Fruit fly (Drosophila melanogaster) whole organism, embryonic: ENCODE measurements around the gene Rpp14b.
A peak's percentile ranks its signal among the peaks of the same experiment; 100 is the strongest.

Source experiments
- Antp ChIP-seq: fragments of 200-800 bp; sonication (Bioruptor generic); optimal IDR thresholded peaks from 3 replicates; lab custom pipeline; 2016; ENCODE audit warnings: missing biosample characterization, missing genetic modification characterization
- CG10654 ChIP-seq: fragments of 200-800 bp; sonication (Bioruptor generic); optimal IDR thresholded peaks from 2 replicates; lab custom pipeline; 2016; ENCODE audit warnings: missing biosample characterization, missing genetic modification characterization
- CG12769 ChIP-seq: fragments of 200-800 bp; sonication (Bioruptor generic); optimal IDR thresholded peaks from 2 replicates; lab custom pipeline; 2019; ENCODE audit warnings: missing biosample characterization, mild to moderate bottlenecking, missing genetic modification characterization, moderate library complexity
- CG14965 ChIP-seq: fragments of 200-800 bp; sonication (Bioruptor generic); optimal IDR thresholded peaks from 2 replicates; lab custom pipeline; 2016; ENCODE audit warnings: missing biosample characterization, missing genetic modification characterization, borderline replicate concordance
- CG15514 ChIP-seq: fragments of 200-800 bp; sonication (Bioruptor generic); optimal IDR thresholded peaks from 3 replicates; lab custom pipeline; 2017; ENCODE audit warnings: missing biosample characterization, missing genetic modification characterization, mild to moderate bottlenecking, moderate library complexity, missing genetic modification reagents
- CG17802 ChIP-seq: fragments of 200-800 bp; sonication (Bioruptor generic); optimal IDR thresholded peaks from 2 replicates; lab custom pipeline; 2018; ENCODE audit warnings: missing biosample characterization, mild to moderate bottlenecking, missing genetic modification characterization, moderate library complexity
- CG2199 ChIP-seq: fragments of 200-800 bp; sonication (Bioruptor generic); IDR thresholded peaks from 3 replicates; pipeline ENCODE4 v1.3.6; 2022; ENCODE audit warnings: missing biosample characterization, missing genetic modification characterization
- CG3065 ChIP-seq: fragments of 200-800 bp; sonication (Bioruptor generic); optimal IDR thresholded peaks from 2 replicates; lab custom pipeline; 2016; ENCODE audit warnings: missing biosample characterization, missing genetic modification characterization
- CG31365 ChIP-seq: fragments of 200-800 bp; sonication (Bioruptor generic); optimal IDR thresholded peaks from 2 replicates; lab custom pipeline; 2018; ENCODE audit warnings: missing biosample characterization, mild to moderate bottlenecking, missing genetic modification characterization
- CG3163 ChIP-seq: fragments of 200-800 bp; sonication (Bioruptor generic); optimal IDR thresholded peaks from 3 replicates; lab custom pipeline; 2016; ENCODE audit warnings: missing biosample characterization, missing genetic modification characterization
- CG6254 ChIP-seq: fragments of 200-800 bp; sonication (Bioruptor generic); optimal IDR thresholded peaks from 3 replicates; lab custom pipeline; 2017; ENCODE audit warnings: mild to moderate bottlenecking, missing biosample characterization, missing genetic modification reagents, missing genetic modification characterization
- CG8944 ChIP-seq: fragments of 200-800 bp; sonication (Bioruptor generic); optimal IDR thresholded peaks from 3 replicates; lab custom pipeline; 2016; ENCODE audit warnings: missing biosample characterization, missing genetic modification characterization
- CkIIα-i1 ChIP-seq: fragments of 200-800 bp; sonication (Bioruptor generic); IDR thresholded peaks from 2 replicates; pipeline ENCODE4 v1.3.6; 2022; ENCODE audit warnings: missing biosample characterization, missing genetic modification characterization
- Dad ChIP-seq: fragments of 200-800 bp; sonication (Bioruptor generic); optimal IDR thresholded peaks from 3 replicates; lab custom pipeline; 2016; ENCODE audit warnings: missing biosample characterization, missing genetic modification characterization
- Deaf1 ChIP-seq: fragments of 200-800 bp; optimal IDR thresholded peaks from 3 replicates; lab custom pipeline; 2019; ENCODE audit warnings: missing biosample characterization, mild to moderate bottlenecking, missing genetic modification characterization, moderate library complexity
- Dip3 ChIP-seq: fragments of 200-800 bp; sonication (Bioruptor generic); optimal IDR thresholded peaks from 3 replicates; lab custom pipeline; 2016; ENCODE audit warnings: missing biosample characterization, missing genetic modification characterization
- Doc2 ChIP-seq: fragments of 200-800 bp; sonication (Bioruptor generic); IDR thresholded peaks from 2 replicates; pipeline ENCODE4 v1.3.6; 2022; ENCODE audit warnings: missing biosample characterization, missing genetic modification characterization
- Dp ChIP-seq: fragments of 200-800 bp; sonication (Bioruptor generic); optimal IDR thresholded peaks from 2 replicates; lab custom pipeline; 2018; ENCODE audit warnings: missing biosample characterization, mild to moderate bottlenecking, missing genetic modification characterization, moderate library complexity
- ERR ChIP-seq: fragments of 200-800 bp; sonication (Bioruptor generic); optimal IDR thresholded peaks from 2 replicates; lab custom pipeline; 2016; ENCODE audit warnings: missing biosample characterization, missing genetic modification characterization
- H2.0 ChIP-seq: fragments of 200-800 bp; sonication (Bioruptor generic); IDR thresholded peaks from 2 replicates; pipeline ENCODE4 v1.3.6; 2022; ENCODE audit warnings: missing biosample characterization, missing genetic modification characterization
- HHEX ChIP-seq: fragments of 200-800 bp; sonication (Bioruptor generic); optimal IDR thresholded peaks from 3 replicates; lab custom pipeline; 2017; ENCODE audit warnings: missing biosample characterization, mild to moderate bottlenecking, missing genetic modification characterization, missing genetic modification reagents
- HLH54F ChIP-seq: fragments of 200-800 bp; sonication (Bioruptor generic); optimal IDR thresholded peaks from 3 replicates; lab custom pipeline; 2016; ENCODE audit warnings: missing biosample characterization, missing genetic modification characterization
- HmgD ChIP-seq: fragments of 200-800 bp; sonication (Bioruptor generic); optimal IDR thresholded peaks from 3 replicates; lab custom pipeline; 2016; ENCODE audit warnings: missing biosample characterization, missing genetic modification characterization
- MTF-1 ChIP-seq: fragments of 200-800 bp; sonication (Bioruptor generic); optimal IDR thresholded peaks from 2 replicates; lab custom pipeline; 2018; ENCODE audit warnings: missing biosample characterization, mild to moderate bottlenecking, missing genetic modification characterization, borderline replicate concordance
- Mad ChIP-seq: fragments of 200-800 bp; sonication (Bioruptor generic); optimal IDR thresholded peaks from 2 replicates; lab custom pipeline; 2016; ENCODE audit warnings: missing biosample characterization, missing genetic modification characterization
- Max ChIP-seq: fragments of 200-800 bp; sonication (Bioruptor generic); optimal IDR thresholded peaks from 2 replicates; lab custom pipeline; 2016; ENCODE audit warnings: missing biosample characterization, mild to moderate bottlenecking, missing genetic modification characterization
- Mes4 ChIP-seq: fragments of 200-800 bp; sonication (Bioruptor generic); optimal IDR thresholded peaks from 2 replicates; lab custom pipeline; 2016; ENCODE audit warnings: missing biosample characterization, missing genetic modification characterization
- Mrtf ChIP-seq: fragments of 200-800 bp; sonication (Bioruptor generic); IDR thresholded peaks from 3 replicates; pipeline ENCODE4 v1.3.6; 2022; ENCODE audit warnings: missing biosample characterization, missing genetic modification characterization
- NK7.1 ChIP-seq: fragments of 200-800 bp; sonication (Bioruptor generic); optimal IDR thresholded peaks from 3 replicates; lab custom pipeline; 2016; ENCODE audit warnings: missing biosample characterization, missing genetic modification characterization
- Opbp ChIP-seq: fragments of 200-800 bp; sonication (Bioruptor generic); IDR thresholded peaks from 3 replicates; pipeline ENCODE4 v1.3.6; 2022; ENCODE audit warnings: missing biosample characterization, missing genetic modification characterization; ENCODE audit not compliant: partially characterized antibody
- Pdp1 ChIP-seq, 2 experiments: fragments of 200-800 bp; sonication (Bioruptor generic); optimal IDR thresholded peaks; 3 replicates each; lab custom pipeline; 2016; ENCODE audit warnings: missing biosample characterization in 2 of 2, missing genetic modification characterization in 2 of 2, mild to moderate bottlenecking in 1 of 2, moderate library complexity in 1 of 2
- Ssrp ChIP-seq: fragments of 200-800 bp; sonication (Bioruptor generic); optimal IDR thresholded peaks from 2 replicates; lab custom pipeline; 2018; ENCODE audit warnings: missing biosample characterization, mild to moderate bottlenecking, missing genetic modification characterization, moderate library complexity
- Tbp ChIP-seq: fragments of >200 bp; optimal IDR thresholded peaks from 2 replicates; lab custom pipeline; 2018; ENCODE audit warnings: missing biosample characterization, missing genetic modification characterization
- Xrp1 ChIP-seq: fragments of 200-800 bp; sonication (Bioruptor generic); IDR thresholded peaks from 2 replicates; pipeline ENCODE4 v1.3.6; 2022; ENCODE audit warnings: missing biosample characterization, missing genetic modification characterization
- ap ChIP-seq: fragments of 200-800 bp; sonication (Bioruptor generic); IDR thresholded peaks from 2 replicates; pipeline ENCODE4 v1.3.6; 2022; ENCODE audit warnings: missing biosample characterization, missing genetic modification characterization
- ase ChIP-seq: fragments of 200-800 bp; sonication (Bioruptor generic); IDR thresholded peaks from 3 replicates; pipeline ENCODE4 v1.3.6; 2022; ENCODE audit warnings: missing biosample characterization, missing genetic modification characterization
- az2 ChIP-seq: fragments of 200-800 bp; sonication (Bioruptor generic); optimal IDR thresholded peaks from 3 replicates; lab custom pipeline; 2016; ENCODE audit warnings: missing biosample characterization, missing genetic modification characterization
- cas ChIP-seq: fragments of 200-800 bp; sonication (Bioruptor generic); IDR thresholded peaks from 2 replicates; pipeline ENCODE4 v1.3.6; 2022; ENCODE audit warnings: missing biosample characterization, missing genetic modification characterization
- cwo ChIP-seq: fragments of 200-800 bp; sonication (Bioruptor generic); optimal IDR thresholded peaks from 3 replicates; lab custom pipeline; 2017; ENCODE audit warnings: missing biosample characterization, missing genetic modification characterization, mild to moderate bottlenecking, moderate library complexity, missing genetic modification reagents
- fu2 ChIP-seq: fragments of 200-800 bp; sonication (Bioruptor generic); optimal IDR thresholded peaks from 2 replicates; lab custom pipeline; 2016; ENCODE audit warnings: missing biosample characterization, missing genetic modification characterization
- gfzf ChIP-seq: fragments of 200-800 bp; sonication (Bioruptor generic); optimal IDR thresholded peaks from 2 replicates; lab custom pipeline; 2016; ENCODE audit warnings: missing biosample characterization, mild to moderate bottlenecking, missing genetic modification characterization, moderate library complexity
- her ChIP-seq: fragments of 200-800 bp; sonication (Bioruptor generic); optimal IDR thresholded peaks from 2 replicates; lab custom pipeline; 2016; ENCODE audit warnings: missing biosample characterization, missing genetic modification characterization
- lov ChIP-seq, 2 experiments: fragments of 200-800 bp in 1 of 2; fragments of >200 bp in 1 of 2; sonication (Bioruptor generic) in 1 of 2; IDR thresholded peaks in 1 of 2; optimal IDR thresholded peaks in 1 of 2; 2 replicates in 1 of 2; 3 replicates in 1 of 2; pipeline versions ENCODE4 v1.3.6 to Lab custom; 2017 to 2022; ENCODE audit warnings: missing biosample characterization in 1 of 2, missing genetic modification characterization in 1 of 2
- org-1 ChIP-seq: fragments of 200-800 bp; sonication (Bioruptor generic); optimal IDR thresholded peaks from 2 replicates; lab custom pipeline; 2017; ENCODE audit warnings: missing biosample characterization, missing genetic modification characterization
- pan ChIP-seq, 4 experiments: fragments of >200 bp in 3 of 4; fragments of 200-800 bp in 1 of 4; sonication (Bioruptor generic) in 1 of 4; optimal IDR thresholded peaks in 3 of 4; IDR thresholded peaks in 1 of 4; 2 replicates each; pipeline versions ENCODE4 v1.3.6 to Lab custom; 2017 to 2022; ENCODE audit warnings: missing biosample characterization in 2 of 4, missing genetic modification characterization in 2 of 4, mixed read lengths in 1 of 4
- ro ChIP-seq: fragments of 200-800 bp; sonication (Bioruptor generic); IDR thresholded peaks from 2 replicates; pipeline ENCODE4 v1.3.6; 2022; ENCODE audit warnings: missing biosample characterization, missing genetic modification characterization
- salm ChIP-seq: fragments of 200-800 bp; sonication (Bioruptor generic); optimal IDR thresholded peaks from 2 replicates; lab custom pipeline; 2018; ENCODE audit warnings: missing biosample characterization, mild to moderate bottlenecking, missing genetic modification characterization
- trem ChIP-seq: fragments of 200-800 bp; optimal IDR thresholded peaks from 3 replicates; lab custom pipeline; 2019; ENCODE audit warnings: missing biosample characterization, mild to moderate bottlenecking, missing genetic modification characterization, moderate library complexity
- unc-4 ChIP-seq: fragments of 200-800 bp; sonication (Bioruptor generic); IDR thresholded peaks from 2 replicates; pipeline ENCODE4 v1.3.6; 2022; ENCODE audit warnings: missing biosample characterization, missing genetic modification characterization; ENCODE audit not compliant: partially characterized antibody
- wdn ChIP-seq: fragments of 200-800 bp; sonication (Bioruptor generic); IDR thresholded peaks from 2 replicates; pipeline ENCODE4 v1.3.6; 2022; ENCODE audit warnings: missing biosample characterization, missing genetic modification characterization

Rpp14b gene

dm6 chr3R:30052455-30053046 lies 3.2 kb upstream of the Rpp14b start, which contains the start of gene Jasper (continued):
- TF ChIP-seq Tbp (GFP tag; lab: Kevin White, UChicago) (no peak), Max (GFP tag; lab: Kevin White, UChicago) (no peak), her (GFP tag; lab: Kevin White, UChicago) (peak; percentile 100), Xrp1 (GFP tag; lab: Robert Waterston, UW) (no peak), CG2199 (GFP tag; lab: Robert Waterston, UW) (no peak), Mrtf (GFP tag; lab: Robert Waterston, UW) (no peak), HHEX (GFP tag; lab: Kevin White, UChicago) (no peak), CG3163 (GFP tag; lab: Kevin White, UChicago) (peak; percentile 13), Dad (peak; percentile 1), ro (GFP tag; lab: Robert Waterston, UW) (no peak), cas (GFP tag; lab: Robert Waterston, UW) (no peak), trem (peak; percentile 81), CG12769 (tag; lab: Kevin White, UChicago) (no peak), CG8944 (GFP tag; lab: Kevin White, UChicago) (no peak), CG17802 (tag; lab: Kevin White, UChicago) (no peak), cwo (GFP tag; lab: Kevin White, UChicago) (no peak), Dp (GFP tag; lab: Kevin White, UChicago) (peak; percentile 100), ap (GFP tag; lab: Robert Waterston, UW) (no peak), ERR (GFP tag; lab: Kevin White, UChicago) (no peak), gfzf (GFP tag; lab: Kevin White, UChicago) (peak; percentile 99), pan (optimal IDR thresholded peaks at IDR 0.05; lab: Kevin White, UChicago) (no peak), pan (GFP tag; optimal IDR thresholded peaks at IDR 0.05 in 1 of 2, IDR thresholded peaks at IDR 0.05 in 1 of 2) (no peak), HLH54F (no peak), Deaf1 (tag; lab: Kevin White, UChicago) (no peak), Mad (GFP tag; lab: Kevin White, UChicago) (peak; percentile 39), Antp (GFP tag; lab: Kevin White, UChicago) (peak; percentile 33), az2 (GFP tag; lab: Kevin White, UChicago) (no peak), CG14965 (GFP tag; lab: Kevin White, UChicago) (no peak), Mes4 (GFP tag; lab: Kevin White, UChicago) (no peak), ase (no peak), H2.0 (no peak), CkIIα-i1 (no peak), CG10654 (peak; percentile 18), Dip3 (GFP tag; lab: Kevin White, UChicago) (no peak), MTF-1 (GFP tag; lab: Kevin White, UChicago) (no peak), CG3065 (GFP tag; lab: Kevin White, UChicago) (no peak), CG31365 (no peak), Pdp1 (GFP tag; optimal IDR thresholded peaks at IDR 0.05; lab: Kevin White, UChicago) (peak in 1 of 2 experiments; percentile 86), Ssrp (no peak), CG15514 (GFP tag; lab: Kevin White, UChicago) (peak; percentile 88), wdn (no peak), salm (no peak), CG6254 (GFP tag; lab: Kevin White, UChicago) (peak; percentile 71), org-1 (GFP tag; lab: Kevin White, UChicago) (no peak), Doc2 (GFP tag; lab: Robert Waterston, UW) (no peak), fu2 (GFP tag; lab: Kevin White, UChicago) (no peak), lov (optimal IDR thresholded peaks at IDR 0.05; lab: Kevin White, UChicago) (no peak), lov (GFP tag; IDR thresholded peaks at IDR 0.05; lab: Robert Waterston, UW) (no peak), HmgD (GFP tag; lab: Kevin White, UChicago) (peak; percentile 29), unc-4 (GFP tag; lab: Robert Waterston, UW) (peak; percentile 46; the same call in 1 of the 2 replicates), NK7.1 (peak; percentile 24), Opbp (GFP tag; lab: Robert Waterston, UW) (peak; percentile 68; the same call in 2 of the 3 replicates)
